Worm (Caenorhabditis elegans) whole organism, late embryonic: Measurements from ENCODE around the gene T24E12.12.

Source experiments
- F13H6.1 ChIP-seq: sonication (generic microtip); optimal IDR thresholded peaks from 2 replicates; lab custom pipeline; 2016; ENCODE audit warnings: missing genetic modification characterization, missing compliant biosample characterization
- Y22D7AL.16 ChIP-seq: sonication (generic microtip); optimal IDR thresholded peaks from 2 replicates; lab custom pipeline; 2016; ENCODE audit warnings: missing genetic modification characterization, missing compliant biosample characterization
- ama-1 ChIP-seq: fragments of 150-350 bp; optimal IDR thresholded peaks from 2 replicates; lab custom pipeline; 2014
- ceh-19 ChIP-seq: fragments of 200-800 bp; sonication (Bioruptor generic); optimal IDR thresholded peaks from 2 replicates; lab custom pipeline; 2018; ENCODE audit warnings: mild to moderate bottlenecking, missing genetic modification characterization, missing compliant biosample characterization
- ceh-24 ChIP-seq: sonication (generic microtip); optimal IDR thresholded peaks from 2 replicates; lab custom pipeline; 2016; ENCODE audit warnings: mild to moderate bottlenecking, missing genetic modification characterization, missing compliant biosample characterization
- ceh-30 ChIP-seq: fragments of 150-350 bp; optimal IDR thresholded peaks from 2 replicates; lab custom pipeline; 2014; ENCODE audit warnings: missing biosample characterization, missing genetic modification characterization
- ceh-34 ChIP-seq: sonication (generic microtip); optimal IDR thresholded peaks from 2 replicates; lab custom pipeline; 2016; ENCODE audit warnings: mild to moderate bottlenecking, missing genetic modification characterization, missing compliant biosample characterization
- ceh-45 ChIP-seq: fragments of 200-800 bp; sonication (Bioruptor generic); IDR thresholded peaks from 2 replicates; pipeline ENCODE4 v1.3.6; 2022; ENCODE audit warnings: missing genetic modification reagents, missing genetic modification characterization, missing compliant biosample characterization
- ceh-6 ChIP-seq: fragments of 200-800 bp; sonication (Bioruptor generic); optimal IDR thresholded peaks from 2 replicates; lab custom pipeline; 2018; ENCODE audit warnings: mild to moderate bottlenecking, missing genetic modification characterization, missing compliant biosample characterization
- ceh-9 ChIP-seq: sonication (generic microtip); optimal IDR thresholded peaks from 2 replicates; lab custom pipeline; 2016; ENCODE audit warnings: mild to moderate bottlenecking, missing genetic modification characterization, inconsistent platforms, missing compliant biosample characterization
- che-1 ChIP-seq: sonication (generic microtip); optimal IDR thresholded peaks from 2 replicates; lab custom pipeline; 2016; ENCODE audit warnings: mild to moderate bottlenecking, missing genetic modification characterization, missing compliant biosample characterization
- dmd-4 ChIP-seq: sonication (generic microtip); optimal IDR thresholded peaks from 2 replicates; lab custom pipeline; 2016; ENCODE audit warnings: borderline replicate concordance, missing genetic modification characterization, missing compliant biosample characterization
- dve-1 ChIP-seq: sonication (generic microtip); optimal IDR thresholded peaks from 2 replicates; lab custom pipeline; 2017; ENCODE audit warnings: antibody characterized with exemption, mild to moderate bottlenecking, missing genetic modification characterization, missing compliant biosample characterization
- elt-2 ChIP-seq: sonication (generic microtip); optimal IDR thresholded peaks from 2 replicates; lab custom pipeline; 2016; ENCODE audit warnings: missing genetic modification reagents, missing genetic modification characterization, missing compliant biosample characterization
- eyg-1 ChIP-seq: sonication (generic microtip); optimal IDR thresholded peaks from 2 replicates; lab custom pipeline; 2016; ENCODE audit warnings: missing genotype, missing genetic modification characterization, missing compliant biosample characterization
- fax-1 ChIP-seq: sonication (generic microtip); optimal IDR thresholded peaks from 2 replicates; lab custom pipeline; 2016; ENCODE audit warnings: missing genotype, missing genetic modification characterization, missing compliant biosample characterization
- fkh-10 ChIP-seq: fragments of 150-350 bp; optimal IDR thresholded peaks from 2 replicates; lab custom pipeline; 2014; ENCODE audit warnings: missing biosample characterization, missing genetic modification reagents, missing genetic modification characterization
- fkh-6 ChIP-seq: sonication (generic microtip); optimal IDR thresholded peaks from 2 replicates; lab custom pipeline; 2016; ENCODE audit warnings: missing genetic modification characterization, missing compliant biosample characterization
- gmeb-2 ChIP-seq: sonication (generic microtip); optimal IDR thresholded peaks from 2 replicates; lab custom pipeline; 2016; ENCODE audit warnings: missing genetic modification characterization, inconsistent platforms, missing compliant biosample characterization
- hlh-13 ChIP-seq: fragments of 200-800 bp; sonication (Bioruptor generic); optimal IDR thresholded peaks from 2 replicates; lab custom pipeline; 2018; ENCODE audit warnings: mild to moderate bottlenecking, missing genetic modification characterization, missing compliant biosample characterization
- hlh-15 ChIP-seq: sonication (generic microtip); optimal IDR thresholded peaks from 2 replicates; lab custom pipeline; 2016; ENCODE audit warnings: missing genetic modification characterization, missing compliant biosample characterization
- hlh-30 ChIP-seq: sonication (generic microtip); optimal IDR thresholded peaks from 2 replicates; lab custom pipeline; 2017; ENCODE audit warnings: antibody characterized with exemption, missing genetic modification characterization, missing compliant biosample characterization; ENCODE audit not compliant: insufficient read depth
- lim-6 ChIP-seq: sonication (generic microtip); optimal IDR thresholded peaks from 2 replicates; lab custom pipeline; 2016; ENCODE audit warnings: missing genetic modification characterization, missing compliant biosample characterization
- madf-2 ChIP-seq: sonication (generic microtip); optimal IDR thresholded peaks from 2 replicates; lab custom pipeline; 2017; ENCODE audit warnings: missing genetic modification characterization, missing compliant biosample characterization
- mec-3 ChIP-seq: sonication (generic microtip); optimal IDR thresholded peaks from 2 replicates; lab custom pipeline; 2016; ENCODE audit warnings: borderline replicate concordance, missing genetic modification characterization, missing compliant biosample characterization
- nhr-11 ChIP-seq: fragments of 150-350 bp; optimal IDR thresholded peaks from 2 replicates; lab custom pipeline; 2014; ENCODE audit warnings: missing biosample characterization, missing genetic modification characterization
- nhr-232 ChIP-seq: sonication (generic microtip); optimal IDR thresholded peaks from 2 replicates; lab custom pipeline; 2016; ENCODE audit warnings: missing genetic modification characterization, missing compliant biosample characterization
- pag-3 ChIP-seq: sonication (generic microtip); optimal IDR thresholded peaks from 2 replicates; lab custom pipeline; 2016; ENCODE audit warnings: missing compliant biosample characterization, missing genetic modification characterization, borderline replicate concordance
- pax-1 ChIP-seq: fragments of 150-350 bp; optimal IDR thresholded peaks from 2 replicates; lab custom pipeline; 2014; ENCODE audit warnings: missing biosample characterization, missing genetic modification characterization
- pha-2 ChIP-seq: sonication (generic microtip); optimal IDR thresholded peaks from 2 replicates; lab custom pipeline; 2017; ENCODE audit warnings: mild to moderate bottlenecking, missing genetic modification characterization, missing compliant biosample characterization
- pros-1 ChIP-seq: fragments of 150-350 bp; optimal IDR thresholded peaks from 2 replicates; lab custom pipeline; 2014; ENCODE audit warnings: missing biosample characterization, missing genetic modification reagents, missing genetic modification characterization
- ref-2 ChIP-seq: sonication (generic microtip); optimal IDR thresholded peaks from 2 replicates; lab custom pipeline; 2016; ENCODE audit warnings: missing genetic modification characterization, missing compliant biosample characterization
- sox-2 ChIP-seq: fragments of 200-800 bp; sonication (Bioruptor generic); IDR thresholded peaks from 2 replicates; pipeline ENCODE4 v1.3.6; 2022; ENCODE audit warnings: missing genetic modification reagents, missing genetic modification characterization, missing compliant biosample characterization
- sox-4 ChIP-seq: sonication (generic microtip); optimal IDR thresholded peaks from 2 replicates; lab custom pipeline; 2017; ENCODE audit warnings: mild to moderate bottlenecking, missing genetic modification characterization, inconsistent platforms, missing compliant biosample characterization
- syd-9 ChIP-seq: sonication (generic microtip); optimal IDR thresholded peaks from 2 replicates; lab custom pipeline; 2016; ENCODE audit warnings: mild to moderate bottlenecking, missing genetic modification characterization, moderate library complexity, missing compliant biosample characterization
- tbx-2 ChIP-seq: sonication (generic microtip); optimal IDR thresholded peaks from 2 replicates; lab custom pipeline; 2016; ENCODE audit warnings: missing genetic modification characterization, missing compliant biosample characterization
- tbx-7 ChIP-seq: sonication (generic microtip); optimal IDR thresholded peaks from 2 replicates; lab custom pipeline; 2016; ENCODE audit warnings: missing genotype, missing genetic modification characterization, missing compliant biosample characterization
- ttx-3 ChIP-seq: sonication (generic microtip); optimal IDR thresholded peaks from 2 replicates; lab custom pipeline; 2016; ENCODE audit warnings: missing genetic modification reagents, missing genetic modification characterization, missing compliant biosample characterization
- unc-3 ChIP-seq, 2 experiments: fragments of 200-800 bp in 1 of 2; sonication (Bioruptor generic) in 1 of 2; sonication (generic microtip) in 1 of 2; conservative IDR thresholded peaks in 1 of 2; optimal IDR thresholded peaks in 1 of 2; 2 replicates each; pipeline versions ENCODE4 v1.3.6 to Lab custom; 2016 to 2022; ENCODE audit warnings: missing compliant biosample characterization in 2 of 2, missing genetic modification characterization in 2 of 2, missing genetic modification reagents in 1 of 2
- unc-55 ChIP-seq: sonication (generic microtip); optimal IDR thresholded peaks from 2 replicates; lab custom pipeline; 2017; ENCODE audit warnings: missing biosample characterization, missing genetic modification reagents, missing genetic modification characterization
- zip-5 ChIP-seq: sonication (generic microtip); optimal IDR thresholded peaks from 2 replicates; lab custom pipeline; 2016; ENCODE audit warnings: missing genetic modification characterization, missing compliant biosample characterization
- ztf-16 ChIP-seq: sonication (generic microtip); optimal IDR thresholded peaks from 2 replicates; lab custom pipeline; 2017; ENCODE audit warnings: missing genetic modification characterization, missing compliant biosample characterization

T24E12.12 gene

DNA sequence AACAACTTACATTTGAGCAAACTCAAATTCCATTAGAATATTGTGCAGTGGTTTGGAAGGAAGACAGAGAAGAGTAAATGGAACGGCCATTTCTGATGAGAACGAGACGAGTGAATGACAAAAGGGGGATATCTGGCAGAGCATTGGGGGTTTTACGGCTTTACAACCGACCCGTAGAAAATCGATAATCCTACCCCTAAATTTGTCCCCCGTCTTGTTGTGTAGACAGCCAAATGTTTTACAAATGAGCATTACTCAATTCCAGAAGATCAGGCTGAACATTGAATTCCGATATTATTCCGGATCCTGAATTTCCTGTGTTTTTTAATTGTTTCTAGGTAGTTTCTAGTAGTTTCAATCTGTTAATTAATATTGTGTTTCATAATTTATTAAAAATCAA, 34.2 kb downstream of the T24E12.12 start, which contains the start of gene fbxb-99:
fbxb-99 (minus strand) TSS at position 101 of the 400 bp plus-strand sequence.
- no peak for TF ChIP-seq tbx-7 (tag; lab: Kevin White, UChicago)
- no peak for TF ChIP-seq dmd-4 (tag; lab: Kevin White, UChicago)
- TF ChIP-seq pros-1 (tag; lab: Kevin White, UChicago): no peak
- TF ChIP-seq che-1: no peak
- no peak for TF ChIP-seq ceh-24
- TF ChIP-seq gmeb-2 (tag; lab: Kevin White, UChicago): no peak
- TF ChIP-seq mec-3 (tag; lab: Kevin White, UChicago): no peak
- no peak for TF ChIP-seq ceh-45 (GFP tag; lab: Robert Waterston, UW)
- no peak for TF ChIP-seq pag-3 (tag; lab: Kevin White, UChicago)
- TF ChIP-seq dve-1: no peak
- TF ChIP-seq fkh-6 (tag; lab: Kevin White, UChicago): no peak
- TF ChIP-seq ceh-19 (GFP tag; lab: Kevin White, UChicago): no peak
- TF ChIP-seq nhr-232: no peak
- TF ChIP-seq sox-2 (GFP tag; lab: Robert Waterston, UW): no peak
- no peak for TF ChIP-seq syd-9 (tag; lab: Kevin White, UChicago)
- TF ChIP-seq unc-55: no peak
- TF ChIP-seq elt-2 (tag; lab: Kevin White, UChicago): no peak

DNA sequence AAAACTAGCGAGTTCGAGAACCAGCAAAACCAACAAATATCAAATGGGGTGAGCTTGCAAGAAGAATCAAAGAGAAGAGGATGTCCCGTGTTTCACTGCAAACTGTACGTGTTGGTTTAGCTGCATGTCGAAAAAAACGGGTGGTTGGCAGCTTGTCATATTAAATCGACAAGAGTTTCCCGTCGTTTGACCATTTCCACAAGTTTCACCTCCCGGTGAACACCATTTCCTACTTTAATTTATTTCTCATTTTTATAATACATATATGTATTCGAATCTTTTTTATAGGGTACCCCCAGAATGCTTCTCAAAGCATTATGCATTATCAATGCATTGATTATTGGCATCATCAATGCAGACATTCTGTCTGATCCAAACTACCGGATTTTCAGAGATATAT, 36.2 kb downstream of the T24E12.12 start, which contains the start of gene Y8A9A.2:
Y8A9A.2 (plus strand) TSS at position 301 of the 400 bp plus-strand sequence.
- TF ChIP-seq ceh-45 (GFP tag; lab: Robert Waterston, UW) (no peak), hlh-15 (no peak), unc-3 (GFP tag; conservative IDR thresholded peaks at IDR 0.05; lab: Robert Waterston, UW) (no peak), unc-3 (tag; optimal IDR thresholded peaks at IDR 0.05; lab: Kevin White, UChicago) (no peak), ceh-24 (no peak), hlh-13 (GFP tag; lab: Kevin White, UChicago) (no peak), dve-1 (no peak), hlh-30 (no peak), elt-2 (tag; lab: Kevin White, UChicago) (no peak), nhr-11 (tag; lab: Kevin White, UChicago) (no peak), zip-5 (no peak), ceh-19 (GFP tag; lab: Kevin White, UChicago) (no peak), F13H6.1 (tag; lab: Kevin White, UChicago) (no peak)

ce11 chrII:3803219-3803618, 44.1 kb downstream of the T24E12.12 start, which contains the start of gene ins-32:
Gene ins-32 (minus strand): TSS chrII:3803319.
- no peak for TF ChIP-seq hlh-15
- no peak for TF ChIP-seq pax-1 (tag; lab: Kevin White, UChicago)
- no peak for TF ChIP-seq ceh-9 (tag; lab: Kevin White, UChicago)
- TF ChIP-seq pag-3 (tag; lab: Kevin White, UChicago): no peak
- TF ChIP-seq madf-2 (tag; lab: Kevin White, UChicago): no peak
- no peak for TF ChIP-seq nhr-232
- no peak for TF ChIP-seq pha-2 (tag; lab: Kevin White, UChicago)
- no peak for TF ChIP-seq ttx-3 (tag; lab: Kevin White, UChicago)
- no peak for TF ChIP-seq fkh-10
- no peak for TF ChIP-seq dmd-4 (tag; lab: Kevin White, UChicago)
- TF ChIP-seq ztf-16 (tag; lab: Kevin White, UChicago): no peak
- no peak for TF ChIP-seq ceh-34 (tag; lab: Kevin White, UChicago)
- no peak for TF ChIP-seq che-1
- TF ChIP-seq ceh-24: no peak
- TF ChIP-seq ref-2: no peak
- no peak for TF ChIP-seq dve-1
- no peak for TF ChIP-seq sox-4 (tag; lab: Kevin White, UChicago)
- no peak for TF ChIP-seq sox-2 (GFP tag; lab: Robert Waterston, UW)
- no peak for TF ChIP-seq nhr-11 (tag; lab: Kevin White, UChicago)
- TF ChIP-seq Y22D7AL.16 (tag; lab: Kevin White, UChicago): no peak
- TF ChIP-seq, all 69 proteins: peak for 0

ce11 chrII:3805518-3805917, 46.4 kb downstream of the T24E12.12 start:
- TF ChIP-seq ama-1 (lab: Kevin White, UChicago): no peak
- TF ChIP-seq dmd-4 (tag; lab: Kevin White, UChicago): no peak
- TF ChIP-seq eyg-1 (tag; lab: Kevin White, UChicago): no peak
- no peak for TF ChIP-seq fax-1
- no peak for TF ChIP-seq tbx-2 (tag; lab: Kevin White, UChicago)
- no peak for TF ChIP-seq lim-6 (tag; lab: Kevin White, UChicago)
- TF ChIP-seq nhr-232: no peak
- TF ChIP-seq ceh-30 (tag; lab: Kevin White, UChicago): no peak
- TF ChIP-seq sox-2 (GFP tag; lab: Robert Waterston, UW): no peak
- no peak for TF ChIP-seq zip-5
- TF ChIP-seq ceh-6 (GFP tag; lab: Kevin White, UChicago): no peak
- no peak for TF ChIP-seq Y22D7AL.16 (tag; lab: Kevin White, UChicago)
- TF ChIP-seq unc-55: no peak
